Worm (Caenorhabditis elegans) whole organism, late embryonic: ENCODE measurements around the gene hsd-2.

Experiments
- ceh-6 ChIP-seq: fragments of 200-800 bp; sonication (Bioruptor generic); optimal IDR thresholded peaks from 2 replicates; lab custom pipeline; 2018; ENCODE audit warnings: mild to moderate bottlenecking, missing genetic modification characterization, missing compliant biosample characterization
- ets-4 ChIP-seq: sonication (generic microtip); optimal IDR thresholded peaks from 2 replicates; lab custom pipeline; 2016; ENCODE audit warnings: missing genetic modification characterization, missing compliant biosample characterization

DNA sequence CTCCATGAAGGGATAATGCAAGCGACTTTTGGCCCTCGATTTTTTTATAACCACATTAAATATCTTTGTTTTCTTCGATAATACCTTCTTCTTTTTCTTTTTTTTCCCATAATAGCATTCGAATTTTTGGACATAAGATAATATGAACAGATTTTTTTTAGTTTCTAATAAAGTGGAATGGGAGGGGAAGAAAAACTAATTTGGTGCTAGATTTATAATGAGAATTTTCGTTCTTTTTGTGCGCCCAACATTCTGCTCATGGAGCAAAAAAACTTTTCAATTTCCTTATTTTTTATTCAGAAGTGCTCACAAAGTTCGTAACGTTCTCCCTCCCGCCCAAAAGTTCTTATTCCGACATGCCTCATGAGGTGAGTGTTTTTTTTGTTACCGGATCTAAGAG, 10.7 kb downstream of the hsd-2 start, which contains the start of gene ZC449.8:
- TF ChIP-seq ets-4 = no peak
- no peak for TF ChIP-seq ceh-6 (GFP tag; lab: Kevin White, UChicago)
